Fruit fly (Drosophila melanogaster): Measurements from ENCODE around the gene Root.

Gene Root

DNA sequence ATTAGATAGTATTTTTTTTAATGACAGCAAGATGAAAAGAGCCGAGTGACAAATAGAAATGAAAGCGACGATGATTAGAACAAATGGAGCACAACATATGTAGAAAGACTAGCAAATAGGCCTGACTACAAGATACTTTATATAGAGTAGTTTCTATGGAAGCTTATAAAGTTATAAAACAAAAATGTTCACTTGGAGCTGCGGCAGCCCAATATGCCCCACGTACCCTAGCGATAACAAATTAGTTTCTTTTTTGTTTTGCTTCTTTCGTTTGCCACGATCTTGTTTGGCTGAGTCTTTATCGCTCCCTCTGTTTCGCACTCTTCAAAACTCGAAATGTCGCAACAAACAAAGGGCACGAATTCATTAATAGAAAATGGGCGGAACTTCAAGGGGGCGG lies 12.4 kb upstream of the Root start:
- no peak for TF ChIP-seq usp (GFP tag; optimal IDR thresholded peaks at IDR 0.05)
- no peak for TF ChIP-seq EcR (GFP tag; optimal IDR thresholded peaks at IDR 0.05)
- no peak for TF ChIP-seq CG8478 (optimal IDR thresholded peaks at IDR 0.05)
- TF ChIP-seq pan (optimal IDR thresholded peaks at IDR 0.05) = no peak
- TF ChIP-seq psq (optimal IDR thresholded peaks at IDR 0.05) = no peak
- TF ChIP-seq Dll (optimal IDR thresholded peaks at IDR 0.05) = no peak

dm6 chr3R:24101437-24101836 lies 11.6 kb upstream of the Root start:
- TF ChIP-seq CG8478 (optimal IDR thresholded peaks at IDR 0.05) (no peak), Dll (optimal IDR thresholded peaks at IDR 0.05) (no peak), pan (optimal IDR thresholded peaks at IDR 0.05) (no peak), EcR (GFP tag; optimal IDR thresholded peaks at IDR 0.05) (no peak), usp (GFP tag; optimal IDR thresholded peaks at IDR 0.05) (no peak), psq (optimal IDR thresholded peaks at IDR 0.05) (no peak)

DNA sequence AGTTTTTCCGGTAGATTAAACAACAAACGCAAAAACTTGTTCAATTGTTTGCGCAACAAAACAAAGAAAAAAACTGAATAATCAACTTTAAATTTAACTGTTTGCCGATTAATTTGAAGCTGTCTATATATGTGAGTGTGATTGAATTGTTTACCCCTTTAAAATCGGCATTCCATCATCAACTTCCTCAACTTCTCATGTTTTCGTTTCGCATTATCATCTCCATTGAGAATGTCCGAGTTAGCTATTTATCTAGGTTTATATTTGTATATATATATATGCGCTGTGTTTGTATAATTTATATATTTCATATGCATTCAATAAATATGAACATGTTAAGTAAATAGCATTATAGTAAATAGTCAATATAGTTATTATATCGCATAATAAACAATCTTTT lies 10.7 kb upstream of the Root start:
- TF ChIP-seq usp (GFP tag; optimal IDR thresholded peaks at IDR 0.05) (no peak), pan (optimal IDR thresholded peaks at IDR 0.05) (no peak), Dll (optimal IDR thresholded peaks at IDR 0.05) (no peak), CG8478 (optimal IDR thresholded peaks at IDR 0.05) (no peak), psq (optimal IDR thresholded peaks at IDR 0.05) (no peak), EcR (GFP tag; optimal IDR thresholded peaks at IDR 0.05) (no peak)

DNA sequence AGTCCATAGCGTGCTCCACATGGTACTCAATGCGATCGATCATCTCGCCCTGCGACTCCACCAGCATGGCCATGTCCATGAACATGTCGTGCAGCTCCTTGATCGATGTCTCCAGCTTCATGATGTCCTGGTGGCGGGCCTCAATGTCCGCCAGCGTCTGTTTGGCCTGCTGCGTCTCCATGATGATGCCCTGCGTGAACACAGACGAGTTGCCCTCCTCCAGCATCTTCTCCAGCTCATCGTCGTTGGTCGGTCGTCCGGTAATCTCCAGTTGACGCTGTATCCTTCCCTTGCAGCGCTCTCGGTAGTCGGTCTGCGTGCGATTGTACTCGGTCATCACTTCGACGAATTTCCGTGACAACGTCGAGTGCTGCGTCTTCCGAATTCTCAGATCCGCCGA lies 9.4 kb upstream of the Root start:
- no peak for TF ChIP-seq CG8478 (optimal IDR thresholded peaks at IDR 0.05)
- TF ChIP-seq usp (GFP tag; optimal IDR thresholded peaks at IDR 0.05) = no peak
- no peak for TF ChIP-seq pan (optimal IDR thresholded peaks at IDR 0.05)
- TF ChIP-seq Dll (optimal IDR thresholded peaks at IDR 0.05) = no peak
- no peak for TF ChIP-seq EcR (GFP tag; optimal IDR thresholded peaks at IDR 0.05)
- no peak for TF ChIP-seq psq (optimal IDR thresholded peaks at IDR 0.05)

dm6 chr3R:24104471-24105311 lies 8.4 kb upstream of the Root start:
- no peak for TF ChIP-seq pan (optimal IDR thresholded peaks at IDR 0.05)
- TF ChIP-seq EcR (GFP tag; optimal IDR thresholded peaks at IDR 0.05) = no peak
- no peak for TF ChIP-seq usp (GFP tag; optimal IDR thresholded peaks at IDR 0.05)
- no peak for TF ChIP-seq Dll (optimal IDR thresholded peaks at IDR 0.05)
- no peak for TF ChIP-seq psq (optimal IDR thresholded peaks at IDR 0.05)
- no peak for TF ChIP-seq CG8478 (optimal IDR thresholded peaks at IDR 0.05)

DNA sequence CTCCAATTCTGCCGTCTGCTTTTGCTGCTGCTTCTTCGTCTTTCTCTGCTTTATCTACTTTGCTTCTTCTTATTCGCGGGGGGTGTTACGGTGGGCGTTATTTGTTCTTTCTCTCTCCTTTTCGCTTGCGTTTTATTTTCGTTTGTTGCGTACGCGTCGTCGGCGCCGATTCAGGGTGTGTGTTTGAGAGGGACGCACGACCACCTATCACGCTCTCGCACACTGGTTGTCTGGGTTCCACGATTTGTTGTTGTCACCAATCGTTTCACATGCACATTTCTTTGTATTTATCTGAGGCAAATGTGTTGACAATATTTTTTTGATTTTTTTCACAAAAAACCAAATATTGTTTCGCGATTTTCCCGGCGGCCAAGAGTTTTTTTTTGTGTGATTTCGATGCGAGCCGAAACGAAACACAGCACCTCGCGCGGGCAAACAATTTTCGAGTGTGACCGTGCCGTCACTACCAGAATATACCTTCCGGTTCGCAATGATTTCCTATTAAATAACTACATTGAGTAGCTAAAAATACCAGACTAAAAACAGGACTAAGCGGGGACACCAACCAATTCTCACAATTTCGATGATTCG lies 7.7 kb upstream of the Root start, which contains the start of gene Syx1A:
TSS of gene Syx1A (minus strand) at position 452 of the 591 bp plus-strand sequence.
- TF ChIP-seq pan (optimal IDR thresholded peaks at IDR 0.05) (no peak), psq (optimal IDR thresholded peaks at IDR 0.05) (no peak), Dll (optimal IDR thresholded peaks at IDR 0.05) (no peak), usp (GFP tag; optimal IDR thresholded peaks at IDR 0.05) (no peak), EcR (GFP tag; optimal IDR thresholded peaks at IDR 0.05) (no peak), CG8478 (optimal IDR thresholded peaks at IDR 0.05) (no peak)

dm6 chr3R:24106059-24106631 lies 6.9 kb upstream of the Root start:
- TF ChIP-seq pan (optimal IDR thresholded peaks at IDR 0.05) (no peak), Dll (optimal IDR thresholded peaks at IDR 0.05) (no peak), EcR (GFP tag; optimal IDR thresholded peaks at IDR 0.05) (no peak), psq (optimal IDR thresholded peaks at IDR 0.05) (no peak), usp (GFP tag; optimal IDR thresholded peaks at IDR 0.05) (no peak), CG8478 (optimal IDR thresholded peaks at IDR 0.05) (no peak)

- no peak for TF ChIP-seq usp (GFP tag; optimal IDR thresholded peaks at IDR 0.05)
- no peak for TF ChIP-seq psq (optimal IDR thresholded peaks at IDR 0.05)
- TF ChIP-seq CG8478 (optimal IDR thresholded peaks at IDR 0.05) = no peak
- TF ChIP-seq EcR (GFP tag; optimal IDR thresholded peaks at IDR 0.05) = no peak
- no peak for TF ChIP-seq Dll (optimal IDR thresholded peaks at IDR 0.05)
- TF ChIP-seq pan (optimal IDR thresholded peaks at IDR 0.05) = no peak
Measured at dm6 chr3R:24106879-24107441, 6.1 kb upstream of the Root start, which contains the start of gene CG10694. TSS of gene CG10694 (plus strand) at chr3R:24107391.

DNA sequence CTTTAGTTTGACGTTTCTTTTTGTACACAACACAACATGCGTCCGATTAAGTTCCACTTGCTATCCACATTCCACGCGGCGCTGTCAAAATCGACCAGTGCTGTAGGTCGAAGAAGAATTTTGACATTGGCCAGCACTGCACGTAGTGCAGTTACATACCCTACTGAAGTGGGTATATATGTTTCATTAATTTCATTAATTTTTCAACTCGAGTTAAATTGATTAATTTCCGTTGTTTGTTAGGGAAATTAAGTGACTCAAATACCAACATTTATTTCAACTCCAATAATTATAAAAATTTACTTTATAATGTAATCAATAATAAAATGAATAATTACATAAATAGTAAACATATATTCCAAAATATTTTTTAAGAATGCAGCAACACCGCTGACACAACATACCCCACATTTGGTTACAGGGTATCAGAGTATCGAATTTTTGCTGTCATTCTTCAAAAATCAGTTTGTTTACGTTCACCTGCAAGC lies 4.1 kb upstream of the Root start, which contains the start of the genes eIF4EHP and CG18428:
TSS of gene eIF4EHP (minus strand) at position 59 of the 488 bp plus-strand sequence.
TSS of gene CG18428 (plus strand) at position 435 of the 488 bp plus-strand sequence.
- no peak for TF ChIP-seq usp (GFP tag; optimal IDR thresholded peaks at IDR 0.05)
- TF ChIP-seq pan (optimal IDR thresholded peaks at IDR 0.05) = peak; percentile 96

dm6 chr3R:24112320-24113069 lies 591 bp upstream of the Root start, which contains the start of gene CG13605:
TSS of gene CG13605 (minus strand) at chr3R:24112389.
- TF ChIP-seq CG8478 (optimal IDR thresholded peaks at IDR 0.05) = no peak
- no peak for TF ChIP-seq EcR (GFP tag; optimal IDR thresholded peaks at IDR 0.05)
- TF ChIP-seq Dll (optimal IDR thresholded peaks at IDR 0.05) = no peak
- no peak for TF ChIP-seq usp (GFP tag; optimal IDR thresholded peaks at IDR 0.05)
- TF ChIP-seq pan (optimal IDR thresholded peaks at IDR 0.05) = no peak
- no peak for TF ChIP-seq psq (optimal IDR thresholded peaks at IDR 0.05)

DNA sequence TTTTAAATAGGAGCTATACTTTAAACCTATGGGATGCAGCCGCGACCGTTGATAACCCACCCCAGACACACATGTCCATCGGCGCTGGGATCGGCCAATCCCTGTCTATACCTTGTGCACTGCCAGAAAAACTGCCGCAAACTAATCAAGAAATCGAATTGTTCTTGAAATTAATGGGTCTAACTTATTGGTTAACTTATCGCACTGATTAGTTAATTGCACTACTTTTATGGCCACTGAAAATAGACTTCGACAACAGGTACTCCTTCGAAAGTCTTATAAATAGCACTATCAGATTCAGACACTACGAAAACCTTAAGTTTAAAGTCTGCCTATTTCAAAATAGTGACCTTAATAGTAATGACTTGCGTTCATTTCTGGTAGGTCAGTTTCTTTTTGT lies 3.1 kb downstream of the Root start, which contains the start of gene CG13607:
TSS of gene CG13607 (minus strand) at position 143 of the 400 bp plus-strand sequence.
- TF ChIP-seq CG8478 (optimal IDR thresholded peaks at IDR 0.05) (no peak), EcR (GFP tag; optimal IDR thresholded peaks at IDR 0.05) (no peak)

All from whole organism.